Worm (Caenorhabditis elegans): ENCODE data around the gene cnnm-5.
A peak's percentile ranks its signal among the peaks of the same experiment; 100 is the strongest.

The cnnm-5 gene

DNA sequence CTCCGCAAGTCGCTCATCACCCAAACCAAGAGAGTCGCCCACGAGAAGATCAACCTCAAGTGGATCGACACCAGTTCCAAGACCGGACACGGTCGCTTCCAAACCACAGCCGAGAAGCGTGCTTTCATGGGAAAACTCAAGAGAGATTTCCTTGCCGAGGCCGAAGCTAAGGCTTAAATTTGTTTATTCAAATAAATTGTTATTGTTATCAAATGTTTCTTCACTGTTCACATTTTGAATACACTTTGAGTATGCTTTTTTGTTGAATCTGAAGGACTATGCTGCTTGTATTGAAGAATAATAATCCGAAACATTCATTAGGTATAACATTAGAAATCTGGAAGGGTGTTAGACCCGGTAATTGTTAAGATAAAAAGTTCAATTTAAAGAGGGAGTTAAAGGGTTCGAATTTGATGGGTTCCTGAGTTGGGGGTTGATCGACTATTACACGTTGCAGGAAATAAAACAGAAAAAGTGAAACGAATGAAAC is 40.3 kb upstream of the cnnm-5 start (continued):
- peak; percentile 95 for TF ChIP-seq Y56A3A.18 (GFP tag; IDR thresholded peaks at IDR 0.05)
- TF ChIP-seq sea-2 (GFP tag; IDR thresholded peaks at IDR 0.05) = no peak
- peak; percentile 82 for TF ChIP-seq atf-7 (tag; optimal IDR thresholded peaks at IDR 0.05)
- TF ChIP-seq K12H6.12 (tag; optimal IDR thresholded peaks at IDR 0.05) = no peak
- peak; percentile 66 for TF ChIP-seq hmg-20 (GFP tag; IDR thresholded peaks at IDR 0.05)
- TF ChIP-seq repo-1 (tag; optimal IDR thresholded peaks at IDR 0.05) = peak; percentile 74
- peak; percentile 77 for TF ChIP-seq ets-4 (GFP tag; optimal IDR thresholded peaks at IDR 0.05)
- TF ChIP-seq mcd-1 (GFP tag; IDR thresholded peaks at IDR 0.05) = peak; percentile 60; the same call in 1 of the 2 replicates
- no peak for TF ChIP-seq K11D2.4 (GFP tag; IDR thresholded peaks at IDR 0.05)
- no peak for TF ChIP-seq B0019.2 (GFP tag; conservative IDR thresholded peaks at IDR 0.05)
- TF ChIP-seq chd-7 (tag; optimal IDR thresholded peaks at IDR 0.05) = peak; percentile 72
- TF ChIP-seq hrde-1 (tag; optimal IDR thresholded peaks at IDR 0.05; ENCODE audit: borderline replicate concordance) = peak; percentile 97
- TF ChIP-seq D2030.7 (GFP tag; IDR thresholded peaks at IDR 0.05) = peak; percentile 59; the same call in 1 of the 2 replicates

DNA sequence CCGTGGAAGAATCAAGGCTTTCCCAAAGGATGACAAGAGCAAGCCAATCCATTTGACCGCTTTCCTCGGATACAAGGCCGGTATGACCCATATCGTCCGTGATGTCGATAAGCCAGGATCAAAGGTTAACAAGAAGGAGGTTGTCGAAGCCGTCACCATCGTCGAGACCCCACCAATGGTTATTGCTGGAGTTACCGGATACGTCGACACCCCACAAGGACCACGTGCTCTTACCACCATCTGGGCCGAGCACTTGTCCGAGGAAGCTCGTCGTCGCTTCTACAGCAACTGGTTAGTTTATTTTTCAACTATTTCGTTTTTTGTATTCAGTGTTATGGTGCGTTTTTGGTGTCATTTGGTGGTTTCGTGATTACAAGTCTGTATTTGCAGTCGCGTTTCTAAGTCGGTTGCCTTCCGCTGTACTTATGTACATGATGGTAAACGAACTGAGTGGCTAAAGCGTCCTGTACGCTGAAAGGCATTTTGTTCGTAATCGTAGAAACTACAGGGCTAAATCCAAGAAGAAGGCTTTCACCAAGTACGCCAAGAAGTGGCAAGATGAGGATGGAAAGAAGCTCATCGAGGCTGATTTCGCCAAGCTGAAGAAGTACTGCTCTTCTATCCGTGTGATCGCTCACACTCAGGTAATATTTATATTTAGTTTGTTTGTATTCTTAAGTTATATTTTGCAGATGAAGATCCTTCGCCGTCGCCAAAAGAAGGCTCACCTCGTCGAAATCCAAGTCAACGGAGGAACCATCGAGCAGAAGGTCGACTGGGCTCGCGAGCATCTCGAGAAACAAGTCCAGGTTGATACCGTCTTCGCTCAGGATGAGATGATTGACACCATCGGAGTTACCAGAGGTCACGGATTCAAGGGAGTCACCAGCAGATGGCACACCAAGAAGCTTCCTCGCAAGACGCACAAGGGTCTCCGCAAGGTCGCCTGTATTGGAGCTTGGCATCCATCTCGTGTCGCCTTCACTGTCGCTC is 39.2 kb upstream of the cnnm-5 start:
- TF ChIP-seq die-1 (tag; optimal IDR thresholded peaks at IDR 0.05) = no peak
- TF ChIP-seq Y53G8AR.9 (GFP tag; conservative IDR thresholded peaks at IDR 0.05) = peak; percentile 34; the same call in 1 of the 2 replicates
- TF ChIP-seq Y53F4B.3 (GFP tag; IDR thresholded peaks at IDR 0.05) = no peak
- TF ChIP-seq B0336.3 (GFP tag; IDR thresholded peaks at IDR 0.05) = peak; percentile 6; the same call in 1 of the 2 replicates
- peak; percentile 11 for TF ChIP-seq efl-1 (GFP tag; optimal IDR thresholded peaks at IDR 0.05)
- no peak for TF ChIP-seq cebp-1 (GFP tag; IDR thresholded peaks at IDR 0.05)
- TF ChIP-seq cebp-1 (tag; optimal IDR thresholded peaks at IDR 0.05) = peak; percentile 3
- 0 out of 2 replicates have a peak, but pooled peaks have one; percentile 51 for TF ChIP-seq Y79H2A.3 (GFP tag; conservative IDR thresholded peaks at IDR 0.05)
- peak; percentile 29; the same call in 1 of the 2 replicates for TF ChIP-seq dox-1 (GFP tag; IDR thresholded peaks at IDR 0.05)
- TF ChIP-seq ekl-4 (GFP tag; IDR thresholded peaks at IDR 0.05) = peak; percentile 55
- peak; percentile 37 for TF ChIP-seq ztf-18 (tag; optimal IDR thresholded peaks at IDR 0.05)
- TF ChIP-seq zfh-2 (GFP tag; conservative IDR thresholded peaks at IDR 0.05) = peak; percentile 59
- no peak for TF ChIP-seq chd-7 (tag; optimal IDR thresholded peaks at IDR 0.05)
- TF ChIP-seq snpc-4 (GFP tag; optimal IDR thresholded peaks at IDR 0.05) = no peak
- TF ChIP-seq snpc-4 (tag; optimal IDR thresholded peaks at IDR 0.05) = no peak
- peak; percentile 29; the same call in 1 of the 2 replicates for TF ChIP-seq attf-6 (GFP tag; IDR thresholded peaks at IDR 0.05)
- peak; percentile 26; the same call in 1 of the 2 replicates for TF ChIP-seq ceh-40 (GFP tag; IDR thresholded peaks at IDR 0.05)
- TF ChIP-seq nfya-2 (GFP tag; IDR thresholded peaks at IDR 0.05) = 0 out of 2 replicates have a peak, but pooled peaks have one; percentile 50
- TF ChIP-seq madf-3 (GFP tag; IDR thresholded peaks at IDR 0.05) = peak; percentile 43; the same call in 1 of the 2 replicates
- TF ChIP-seq lsl-1 (GFP tag; optimal IDR thresholded peaks at IDR 0.05) = peak; percentile 19

DNA sequence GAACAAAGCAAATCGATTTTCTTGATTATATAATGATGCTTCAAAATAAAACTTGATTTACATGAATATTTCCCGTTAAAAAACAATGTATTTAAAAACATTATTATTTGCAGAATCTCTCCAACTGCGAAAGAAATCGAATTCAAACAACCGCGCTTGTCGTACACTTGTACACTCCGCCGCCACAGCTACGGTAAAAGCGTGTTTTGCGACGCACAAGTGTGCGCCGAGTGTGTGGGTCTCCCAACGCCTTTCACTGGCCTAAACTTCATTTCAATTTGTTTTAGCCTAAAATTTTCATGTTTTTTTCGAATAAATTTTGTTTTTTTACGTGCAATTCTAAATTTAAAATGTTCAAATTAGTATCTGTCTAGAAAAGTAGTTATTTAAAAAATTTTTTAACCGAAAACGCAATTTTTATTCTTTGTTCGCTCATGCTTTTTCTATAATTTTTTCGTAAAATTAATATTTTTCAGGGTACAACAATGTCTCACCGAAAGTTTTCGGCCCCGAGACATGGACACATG is 38.4 kb upstream of the cnnm-5 start, which contains the start of gene rpl-3:
Gene rpl-3 (plus strand): TSS at position 477 of the 527 bp plus-strand sequence.
- TF ChIP-seq zim-3 (tag; optimal IDR thresholded peaks at IDR 0.05) (peak; percentile 99), dpl-1 (GFP tag; optimal IDR thresholded peaks at IDR 0.05) (peak; percentile 100), nfyb-1 (GFP tag; IDR thresholded peaks at IDR 0.05) (peak; percentile 100), Y67H2A.10 (GFP tag; conservative IDR thresholded peaks at IDR 0.05) (peak; percentile 100), cebp-2 (GFP tag; IDR thresholded peaks at IDR 0.05) (peak; percentile 100), lin-35 (GFP tag; optimal IDR thresholded peaks at IDR 0.05) (peak; percentile 99 to 100 (median 100)), tbx-9 (tag; optimal IDR thresholded peaks at IDR 0.05; ENCODE audit: borderline replicate concordance) (peak; percentile 91), ceh-100 (GFP tag; IDR thresholded peaks at IDR 0.05) (peak; percentile 95), Y79H2A.3 (GFP tag; conservative IDR thresholded peaks at IDR 0.05) (peak; percentile 100), pbrm-1 (GFP tag; IDR thresholded peaks at IDR 0.05) (peak; percentile 100), T26A5.8 (tag; optimal IDR thresholded peaks at IDR 0.05) (peak; percentile 99), B0261.1 (tag; optimal IDR thresholded peaks at IDR 0.05) (peak; percentile 56), madf-10 (tag; optimal IDR thresholded peaks at IDR 0.05) (peak; percentile 98), mel-28 (tag; optimal IDR thresholded peaks at IDR 0.05; ENCODE audit: borderline replicate concordance) (peak; percentile 93)
